Fruit fly (Drosophila melanogaster) whole organism, adult: ENCODE data around the gene CG7367.

Experiments used
- CG11617 ChIP-seq: fragments of 200-800 bp; sonication (Bioruptor generic); optimal IDR thresholded peaks from 2 replicates; lab custom pipeline; 2017; ENCODE audit warnings: mild to moderate bottlenecking, missing biosample characterization, missing genetic modification reagents, missing genetic modification characterization
- CG12768 ChIP-seq: fragments of 200-800 bp; sonication (Bioruptor generic); optimal IDR thresholded peaks from 2 replicates; lab custom pipeline; 2017; ENCODE audit warnings: missing biosample characterization, missing genetic modification characterization, mild to moderate bottlenecking, moderate library complexity, missing genetic modification reagents
- CG14711 ChIP-seq: fragments of 200-800 bp; sonication (Bioruptor generic); optimal IDR thresholded peaks from 2 replicates; lab custom pipeline; 2018; ENCODE audit warnings: missing biosample characterization, mild to moderate bottlenecking, missing genetic modification characterization, moderate library complexity
- CG1620 ChIP-seq: fragments of 200-800 bp; sonication (Bioruptor generic); optimal IDR thresholded peaks from 2 replicates; lab custom pipeline; 2016; ENCODE audit warnings: missing biosample characterization, missing genetic modification characterization
- CG33017 ChIP-seq: fragments of 200-800 bp; sonication (Bioruptor generic); optimal IDR thresholded peaks from 2 replicates; lab custom pipeline; 2018; ENCODE audit warnings: missing biosample characterization, mild to moderate bottlenecking, missing genetic modification characterization, moderate library complexity
- CG5204 ChIP-seq: fragments of 200-800 bp; sonication (Bioruptor generic); optimal IDR thresholded peaks from 2 replicates; lab custom pipeline; 2016; ENCODE audit warnings: missing biosample characterization, missing genetic modification characterization
- CG7045 ChIP-seq: fragments of 200-800 bp; sonication (Bioruptor generic); optimal IDR thresholded peaks from 2 replicates; lab custom pipeline; 2017; ENCODE audit warnings: missing biosample characterization, mild to moderate bottlenecking, missing genetic modification characterization
- CG7101 ChIP-seq: fragments of 200-800 bp; sonication (Bioruptor generic); optimal IDR thresholded peaks from 2 replicates; lab custom pipeline; 2018; ENCODE audit warnings: missing biosample characterization, mild to moderate bottlenecking, missing genetic modification characterization, moderate library complexity
- Clk ChIP-seq: fragments of 200-800 bp; sonication (Bioruptor generic); optimal IDR thresholded peaks from 2 replicates; lab custom pipeline; 2017; ENCODE audit warnings: missing biosample characterization, missing genetic modification characterization
- Crg-1 ChIP-seq: fragments of 200-800 bp; sonication (Bioruptor generic); optimal IDR thresholded peaks from 2 replicates; lab custom pipeline; 2016; ENCODE audit warnings: missing biosample characterization, missing genetic modification characterization
- Hr96 ChIP-seq: fragments of 200-800 bp; sonication (Bioruptor generic); optimal IDR thresholded peaks from 2 replicates; lab custom pipeline; 2016; ENCODE audit warnings: missing biosample characterization, missing genetic modification characterization
- Mnt ChIP-seq: fragments of 200-800 bp; sonication (Bioruptor generic); optimal IDR thresholded peaks from 2 replicates; lab custom pipeline; 2016; ENCODE audit warnings: missing biosample characterization, mild to moderate bottlenecking, missing genetic modification characterization
- bab1 ChIP-seq: fragments of 200-800 bp; sonication (Bioruptor generic); optimal IDR thresholded peaks from 3 replicates; lab custom pipeline; 2019; ENCODE audit warnings: missing biosample characterization, mild to moderate bottlenecking, missing genetic modification characterization, moderate library complexity
- cic ChIP-seq: fragments of 200-800 bp; sonication (Bioruptor generic); optimal IDR thresholded peaks from 2 replicates; lab custom pipeline; 2017; ENCODE audit warnings: missing biosample characterization, mild to moderate bottlenecking, missing genetic modification characterization, moderate library complexity
- cnc ChIP-seq, 2 experiments: fragments of >200 bp; optimal IDR thresholded peaks; 2 replicates each; lab custom pipeline; 2017
- kay ChIP-seq: fragments of 200-800 bp; sonication (Bioruptor generic); peaks from one replicate; lab custom pipeline; 2016; ENCODE audit warnings: missing biosample characterization, missing genetic modification characterization, borderline replicate concordance
- ovo ChIP-seq: fragments of 200-800 bp; sonication (Bioruptor generic); optimal IDR thresholded peaks from 2 replicates; lab custom pipeline; 2016; ENCODE audit warnings: missing biosample characterization, missing genetic modification characterization
- pad ChIP-seq: fragments of 200-800 bp; sonication (Bioruptor generic); optimal IDR thresholded peaks from 3 replicates; lab custom pipeline; 2017; ENCODE audit warnings: missing biosample characterization, missing genetic modification characterization, mild to moderate bottlenecking, moderate library complexity, missing genetic modification reagents
- tj ChIP-seq: fragments of 200-800 bp; sonication (Bioruptor generic); optimal IDR thresholded peaks from 3 replicates; lab custom pipeline; 2017; ENCODE audit warnings: missing biosample characterization, mild to moderate bottlenecking, missing genetic modification characterization, moderate library complexity
- toe ChIP-seq: fragments of 200-800 bp; sonication (Bioruptor generic); optimal IDR thresholded peaks from 2 replicates; lab custom pipeline; 2016; ENCODE audit warnings: missing biosample characterization, missing genetic modification characterization

CG7367 gene

dm6 chr2L:8072692-8073091 lies 33.1 kb upstream of the CG7367 start, which contains the start of the genes MED20 and Trf:
Gene MED20, minus strand, starts transcription at chr2L:8072848.
Gene Trf, plus strand, starts transcription at chr2L:8072895.
- TF ChIP-seq Clk (GFP tag; lab: Kevin White, UChicago) (no peak), Mnt (GFP tag; lab: Kevin White, UChicago) (peak; percentile 83), bab1 (peak; percentile 37)

- peak; percentile 5 for TF ChIP-seq pad
- peak; percentile 75 for TF ChIP-seq CG11617
- TF ChIP-seq CG14711 (tag; lab: Kevin White, UChicago): peak; percentile 77
- no peak for TF ChIP-seq Hr96 (GFP tag; lab: Kevin White, UChicago)
- peak; percentile 64 for TF ChIP-seq CG7101
- TF ChIP-seq Mnt (GFP tag; lab: Kevin White, UChicago): peak; percentile 28
- peak; percentile 14 for TF ChIP-seq ovo
- TF ChIP-seq bab1: peak; percentile 67
- TF ChIP-seq tj: peak; percentile 15
- peak; percentile 63 for TF ChIP-seq CG33017
- no peak for TF ChIP-seq toe
- no peak for TF ChIP-seq Clk (GFP tag; lab: Kevin White, UChicago)
- peak; percentile 34 for TF ChIP-seq Crg-1 (GFP tag; lab: Kevin White, UChicago)
- TF ChIP-seq kay (GFP tag; lab: Kevin White, UChicago): no peak
- TF ChIP-seq CG12768: peak; percentile 40
- TF ChIP-seq CG7045 (GFP tag; lab: Kevin White, UChicago): no peak
- peak; percentile 92 to 98 for TF ChIP-seq cnc (optimal IDR thresholded peaks at IDR 0.05; lab: Kevin White, UChicago)
- TF ChIP-seq cic (GFP tag; lab: Kevin White, UChicago): peak; percentile 15
- no peak for TF ChIP-seq CG5204 (GFP tag; lab: Kevin White, UChicago)
Measured at dm6 chr2L:8071112-8071976, 31.8 kb upstream of the CG7367 start, which contains the start of gene poe. Gene poe, minus strand, starts transcription at chr2L:8071624.

dm6 chr2L:8043282-8043668 lies 3.7 kb upstream of the CG7367 start, which contains the start of gene Megf8:
Gene Megf8, plus strand, starts transcription at chr2L:8043471.
- TF ChIP-seq cic (GFP tag; lab: Kevin White, UChicago) (no peak), Mnt (GFP tag; lab: Kevin White, UChicago) (no peak), bab1 (no peak), CG11617 (no peak), CG12768 (no peak), Clk (GFP tag; lab: Kevin White, UChicago) (no peak), CG5204 (GFP tag; lab: Kevin White, UChicago) (no peak), ovo (no peak), kay (GFP tag; lab: Kevin White, UChicago) (no peak), pad (no peak), cnc (optimal IDR thresholded peaks at IDR 0.05; lab: Kevin White, UChicago) (no peak), tj (no peak), CG33017 (no peak), CG7045 (GFP tag; lab: Kevin White, UChicago) (no peak), CG1620 (no peak), CG14711 (tag; lab: Kevin White, UChicago) (no peak), toe (no peak), CG7101 (no peak)

- TF ChIP-seq Mnt (GFP tag; lab: Kevin White, UChicago): peak; percentile 7
- no peak for TF ChIP-seq CG7045 (GFP tag; lab: Kevin White, UChicago)
- no peak for TF ChIP-seq pad
- peak; percentile 35 for TF ChIP-seq Crg-1 (GFP tag; lab: Kevin White, UChicago)
- TF ChIP-seq CG5204 (GFP tag; lab: Kevin White, UChicago): no peak
- peak; percentile 75 for TF ChIP-seq CG7101
- TF ChIP-seq CG14711 (tag; lab: Kevin White, UChicago): peak; percentile 40
- TF ChIP-seq kay (GFP tag; lab: Kevin White, UChicago): no peak
- no peak for TF ChIP-seq Clk (GFP tag; lab: Kevin White, UChicago)
- TF ChIP-seq cic (GFP tag; lab: Kevin White, UChicago): no peak
- TF ChIP-seq tj: peak; percentile 1
- TF ChIP-seq Hr96 (GFP tag; lab: Kevin White, UChicago): no peak
- peak; percentile 65 for TF ChIP-seq CG11617
- TF ChIP-seq cnc (optimal IDR thresholded peaks at IDR 0.05; lab: Kevin White, UChicago): no peak
- no peak for TF ChIP-seq CG12768
- peak; percentile 70 for TF ChIP-seq CG1620
- peak; percentile 71 for TF ChIP-seq bab1
- peak; percentile 41 for TF ChIP-seq ovo
- no peak for TF ChIP-seq toe
- TF ChIP-seq CG33017: peak; percentile 40
Measured at dm6 chr2L:8042645-8043281, 3.2 kb upstream of the CG7367 start, which contains the start of gene RpL36A. Gene RpL36A, minus strand, starts transcription at chr2L:8042909.

dm6 chr2L:8040872-8041271 lies 1.3 kb upstream of the CG7367 start, which contains the start of gene CCDC53:
Gene CCDC53, plus strand, starts transcription at chr2L:8041106.
- TF ChIP-seq kay (GFP tag; lab: Kevin White, UChicago) (no peak), CG14711 (tag; lab: Kevin White, UChicago) (peak; percentile 98), bab1 (peak; percentile 33)

dm6 chr2L:8034734-8035133 lies 4.9 kb downstream of the CG7367 start:
- TF ChIP-seq tj (peak; percentile 30), CG1620 (no peak), CG5204 (GFP tag; lab: Kevin White, UChicago) (no peak), Hr96 (GFP tag; lab: Kevin White, UChicago) (no peak), pad (peak; percentile 51), toe (no peak), cnc (optimal IDR thresholded peaks at IDR 0.05; lab: Kevin White, UChicago) (peak in 1 of 2 experiments; percentile 14), CG7101 (peak; percentile 58), CG11617 (peak; percentile 44), Clk (GFP tag; lab: Kevin White, UChicago) (peak; percentile 25), CG33017 (peak; percentile 75), CG14711 (tag; lab: Kevin White, UChicago) (peak; percentile 53), Crg-1 (GFP tag; lab: Kevin White, UChicago) (no peak), Mnt (GFP tag; lab: Kevin White, UChicago) (peak; percentile 5), CG7045 (GFP tag; lab: Kevin White, UChicago) (peak; percentile 69), ovo (no peak), cic (GFP tag; lab: Kevin White, UChicago) (no peak), CG12768 (peak; percentile 44), kay (GFP tag; lab: Kevin White, UChicago) (no peak), bab1 (peak; percentile 6)
